Worm (Caenorhabditis elegans): Measurements from ENCODE around the gene cyp-34A2.

DNA sequence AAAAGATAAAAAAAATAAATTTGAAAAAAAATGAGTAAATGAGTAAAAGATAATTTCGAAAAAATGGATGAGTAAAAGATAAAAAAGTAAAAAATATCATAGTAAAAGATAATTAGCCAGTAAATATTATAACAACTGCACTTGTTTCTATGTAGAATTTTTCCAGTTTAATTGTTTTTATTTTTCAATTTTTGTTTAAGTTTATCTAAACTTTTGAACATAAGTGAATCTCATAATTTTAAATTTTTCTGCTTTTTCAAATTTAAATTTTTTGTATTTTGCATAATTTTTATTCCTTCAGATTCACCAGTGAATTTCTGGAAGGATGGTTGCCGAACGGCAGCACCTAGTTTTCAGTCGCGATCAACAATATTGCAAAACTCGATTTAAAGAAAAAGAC lies 49.6 kb downstream of the cyp-34A2 start, which contains the start of gene chil-12:
- no peak for TF ChIP-seq ztf-4 (tag; optimal IDR thresholded peaks at IDR 0.05)
- no peak for TF ChIP-seq unc-62 (GFP tag; optimal IDR thresholded peaks at IDR 0.05)
- no peak for TF ChIP-seq mdl-1 (tag; optimal IDR thresholded peaks at IDR 0.05)
- TF ChIP-seq nhr-12 (tag; optimal IDR thresholded peaks at IDR 0.05): no peak
- TF ChIP-seq lin-11 (tag; optimal IDR thresholded peaks at IDR 0.05): no peak
